Worm (Caenorhabditis elegans): ENCODE measurements around the gene taf-9.

The taf-9 gene

DNA sequence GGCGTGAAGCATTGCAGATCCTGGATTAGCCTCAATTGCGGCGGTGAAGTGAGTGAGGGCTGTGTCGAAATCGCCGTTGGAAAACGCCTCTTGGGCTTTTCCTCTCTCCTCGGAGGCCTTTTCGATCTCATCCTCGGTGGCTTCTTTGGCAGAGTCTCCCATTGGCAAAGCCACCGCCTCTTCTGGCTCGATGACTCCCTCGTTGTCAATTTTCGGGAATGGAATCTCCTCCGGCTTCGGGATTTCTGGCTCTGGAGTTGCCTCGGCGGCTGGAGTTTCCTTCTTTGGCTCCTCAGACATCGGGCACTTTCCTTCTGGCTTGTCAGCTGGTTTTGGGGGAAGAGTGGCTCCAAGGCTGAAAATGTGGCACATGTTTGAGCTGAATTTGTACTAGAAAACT is 2.4 kb upstream of the taf-9 start:
- TF ChIP-seq W03F9.2 (tag; optimal IDR thresholded peaks at IDR 0.05) (no peak), him-1 (tag; optimal IDR thresholded peaks at IDR 0.05) (no peak), dao-5 (tag; optimal IDR thresholded peaks at IDR 0.05) (no peak)

- TF ChIP-seq dao-5 (tag; optimal IDR thresholded peaks at IDR 0.05) (no peak), W03F9.2 (tag; optimal IDR thresholded peaks at IDR 0.05) (peak; percentile 84)
These were observed 1.8 kb upstream of the taf-9 start, which contains the start of gene hip-1 for ce11 chrIII:13622268-13622667. Gene hip-1, minus strand, starts transcription at chrIII:13622492.

DNA sequence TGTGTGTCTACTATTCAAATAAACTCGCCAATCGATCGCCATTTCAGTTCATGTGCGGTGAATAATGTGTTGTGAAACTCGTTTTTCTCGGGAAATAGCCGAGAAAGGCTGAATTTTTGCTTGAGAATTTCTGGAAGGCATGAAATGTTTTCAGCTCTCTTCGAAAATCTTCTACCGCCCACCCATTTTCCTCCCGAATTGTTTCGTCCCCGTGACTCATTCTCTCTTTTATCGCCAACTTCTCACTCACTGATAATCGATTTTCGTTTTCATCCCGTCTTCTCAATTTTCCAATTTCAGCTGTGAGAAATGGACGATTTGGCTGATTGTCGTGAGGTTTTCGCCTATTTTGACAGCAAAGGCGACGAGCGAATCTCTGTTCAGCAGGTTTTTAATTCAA is 1.1 kb upstream of the taf-9 start, which contains the start of gene mlc-5:
mlc-5 (plus strand) TSS at position 301 of the 400 bp plus-strand sequence.
- TF ChIP-seq W03F9.2 (tag; optimal IDR thresholded peaks at IDR 0.05) = no peak
- no peak for TF ChIP-seq dao-5 (tag; optimal IDR thresholded peaks at IDR 0.05)
- no peak for TF ChIP-seq him-1 (tag; optimal IDR thresholded peaks at IDR 0.05)

DNA sequence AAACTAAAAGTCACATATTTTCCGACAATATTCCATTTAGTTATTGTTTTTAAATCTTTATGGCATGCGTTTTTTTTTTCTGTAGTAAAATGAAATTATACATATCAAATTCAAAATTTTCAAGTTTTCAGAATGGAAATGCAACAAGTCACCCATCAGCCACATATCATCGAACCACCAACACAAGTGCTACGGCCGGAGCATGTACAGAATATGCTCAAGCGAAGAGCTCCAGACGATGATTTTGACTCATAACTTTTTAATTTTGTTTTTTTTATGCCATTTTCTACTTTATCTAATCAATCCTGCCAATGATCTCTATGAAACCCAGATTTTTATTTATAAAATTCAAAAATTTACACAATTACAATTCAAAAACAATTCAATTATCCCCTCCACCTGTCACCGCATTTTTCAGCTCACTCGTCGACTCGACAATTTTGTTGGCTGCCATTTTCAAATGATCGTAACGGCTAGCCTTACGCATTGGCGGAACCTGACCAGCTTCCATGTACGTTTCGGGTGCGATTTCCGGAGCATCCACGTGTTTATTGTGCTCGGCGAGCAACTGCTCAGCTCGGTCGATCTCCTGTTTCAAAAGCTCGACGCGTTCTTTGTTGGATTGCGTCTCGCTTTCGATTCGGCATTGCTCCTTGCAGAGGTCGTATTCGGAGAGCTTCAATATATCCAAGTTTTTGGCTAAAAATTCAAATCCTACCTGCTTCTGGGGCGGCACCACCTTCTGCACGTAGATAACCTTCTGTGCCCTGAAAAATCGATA is 1.8 kb downstream of the taf-9 start:
- TF ChIP-seq him-1 (tag; optimal IDR thresholded peaks at IDR 0.05) = no peak
- TF ChIP-seq dao-5 (tag; optimal IDR thresholded peaks at IDR 0.05) = peak; percentile 0
- no peak for TF ChIP-seq W03F9.2 (tag; optimal IDR thresholded peaks at IDR 0.05)

ce11 chrIII:13626692-13627091 is 2.6 kb downstream of the taf-9 start, which contains the start of gene T12D8.5:
Gene T12D8.5, minus strand, starts transcription at chrIII:13626786.
- no peak for TF ChIP-seq him-1 (tag; optimal IDR thresholded peaks at IDR 0.05)
- no peak for TF ChIP-seq W03F9.2 (tag; optimal IDR thresholded peaks at IDR 0.05)
- no peak for TF ChIP-seq dao-5 (tag; optimal IDR thresholded peaks at IDR 0.05)

DNA sequence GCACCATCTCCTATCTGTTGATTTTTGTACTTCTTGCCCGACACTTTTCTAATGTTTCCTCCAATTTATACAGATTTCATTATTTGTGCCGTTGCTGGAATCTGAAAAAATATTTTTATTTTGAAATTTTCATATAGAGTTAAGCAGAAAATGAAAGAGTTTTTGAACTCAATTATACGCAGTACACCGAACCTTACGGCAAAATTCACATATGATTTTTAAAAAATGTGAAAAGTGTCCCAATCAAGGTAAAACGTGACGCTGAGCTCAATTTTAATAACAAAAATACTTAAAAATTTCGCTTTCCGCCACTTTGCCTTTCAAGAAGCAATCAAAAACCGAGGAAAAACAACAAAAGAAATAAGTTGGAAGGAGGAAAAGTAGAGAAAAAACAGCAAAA is 6.6 kb downstream of the taf-9 start, which contains the start of gene arrd-17:
arrd-17 (minus strand) TSS at position 101 of the 400 bp plus-strand sequence.
- TF ChIP-seq W03F9.2 (tag; optimal IDR thresholded peaks at IDR 0.05) = no peak
- TF ChIP-seq him-1 (tag; optimal IDR thresholded peaks at IDR 0.05) = no peak
- TF ChIP-seq dao-5 (tag; optimal IDR thresholded peaks at IDR 0.05) = no peak

DNA sequence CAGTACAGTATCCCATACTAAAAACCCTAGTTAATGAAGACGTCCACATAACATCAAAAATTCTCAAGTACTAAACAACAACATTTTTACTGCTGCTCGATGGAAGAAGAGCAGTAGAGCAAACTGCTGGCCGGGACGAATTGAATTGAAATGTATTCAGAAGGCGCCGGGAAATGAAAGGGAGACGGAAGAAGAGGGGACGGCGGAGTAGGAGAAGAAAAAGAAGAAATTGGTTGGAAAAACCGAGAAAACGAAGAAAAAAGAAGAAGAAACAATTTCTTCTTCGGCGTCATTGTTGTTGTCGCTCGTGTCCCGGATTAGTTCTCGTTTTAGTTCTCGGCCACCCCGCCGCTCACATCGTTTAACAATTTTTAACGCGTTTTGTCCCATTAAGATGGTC is 9.8 kb downstream of the taf-9 start:
- TF ChIP-seq W03F9.2 (tag; optimal IDR thresholded peaks at IDR 0.05) (no peak), dao-5 (tag; optimal IDR thresholded peaks at IDR 0.05) (no peak)

DNA sequence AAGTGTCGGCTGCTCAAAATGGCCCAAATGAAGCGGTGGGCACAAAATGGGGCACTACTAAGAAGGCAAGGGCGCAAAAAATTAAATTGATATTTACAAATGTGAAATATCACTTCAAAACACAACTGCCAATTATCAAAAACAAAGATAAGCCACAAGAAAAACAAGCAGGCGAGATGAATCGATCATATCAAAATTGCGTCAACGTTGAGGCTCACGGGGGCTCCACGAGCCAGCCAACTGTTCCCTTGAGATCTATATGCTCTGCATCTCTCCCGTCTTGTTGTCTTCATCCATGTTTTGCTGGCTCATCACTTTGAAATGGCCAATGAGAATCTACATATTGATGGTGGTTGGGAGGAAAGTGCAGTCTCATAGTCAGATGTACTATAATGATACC is 11.2 kb downstream of the taf-9 start:
- TF ChIP-seq W03F9.2 (tag; optimal IDR thresholded peaks at IDR 0.05) (no peak), him-1 (tag; optimal IDR thresholded peaks at IDR 0.05) (no peak), dao-5 (tag; optimal IDR thresholded peaks at IDR 0.05) (no peak)

DNA sequence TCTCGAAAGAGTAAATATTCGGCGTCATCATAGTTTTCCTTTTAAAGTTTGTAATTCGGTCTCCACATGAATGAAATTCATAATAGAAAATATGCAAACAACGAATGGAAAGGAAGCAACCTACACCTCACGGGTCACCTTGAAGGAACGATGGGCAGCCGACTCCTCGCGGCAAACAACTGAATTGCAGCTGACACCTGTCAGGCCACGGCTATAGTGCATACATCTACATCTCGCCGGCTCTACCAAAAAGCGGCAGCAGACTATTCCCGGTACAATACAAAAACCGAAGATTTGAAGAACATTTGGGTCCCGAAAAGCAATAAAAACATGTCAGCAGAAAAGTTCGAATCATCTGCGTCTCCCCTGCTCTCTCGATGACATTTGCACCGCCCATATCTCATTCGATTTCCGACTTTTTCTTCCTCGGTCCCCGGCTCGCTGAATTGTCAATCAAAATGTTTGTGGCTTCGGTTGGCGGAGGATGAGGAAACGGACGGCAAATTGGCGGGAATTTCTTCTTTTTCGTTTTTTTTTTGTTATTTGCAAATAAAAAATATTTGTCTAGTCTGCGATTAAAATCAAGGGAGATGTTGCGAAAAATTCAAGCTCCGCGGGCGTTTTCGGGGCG is 11.8 kb downstream of the taf-9 start:
- no peak for TF ChIP-seq W03F9.2 (tag; optimal IDR thresholded peaks at IDR 0.05)
- no peak for TF ChIP-seq him-1 (tag; optimal IDR thresholded peaks at IDR 0.05)
- TF ChIP-seq dao-5 (tag; optimal IDR thresholded peaks at IDR 0.05) = no peak

ce11 chrIII:13637681-13638080 is 13.6 kb downstream of the taf-9 start:
- TF ChIP-seq W03F9.2 (tag; optimal IDR thresholded peaks at IDR 0.05) (no peak), dao-5 (tag; optimal IDR thresholded peaks at IDR 0.05) (no peak), him-1 (tag; optimal IDR thresholded peaks at IDR 0.05) (no peak)

DNA sequence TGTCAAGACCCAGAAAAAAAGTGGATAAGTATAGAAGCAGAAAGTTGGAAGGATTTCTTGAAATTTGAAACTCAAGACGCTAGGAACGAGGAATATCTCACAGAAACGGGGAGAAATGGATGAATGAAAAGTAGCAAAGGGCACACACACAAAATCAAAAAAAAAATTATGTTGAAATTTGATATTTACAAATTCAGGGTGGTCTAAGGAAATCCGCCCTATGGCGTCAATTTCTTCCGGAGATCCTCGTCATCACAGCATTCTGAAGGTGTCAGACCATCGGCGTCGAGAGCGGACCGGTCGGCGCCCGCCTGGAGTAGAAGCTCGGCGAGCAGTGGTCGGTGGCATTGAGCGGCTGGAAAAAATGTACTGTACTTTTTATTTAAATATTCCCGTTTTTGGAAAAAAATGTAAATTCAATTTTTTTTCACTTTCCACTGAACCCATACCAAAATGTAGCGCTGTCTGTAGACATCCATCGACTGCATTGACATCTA is 16.0 kb downstream of the taf-9 start:
- TF ChIP-seq him-1 (tag; optimal IDR thresholded peaks at IDR 0.05) = no peak
- TF ChIP-seq dao-5 (tag; optimal IDR thresholded peaks at IDR 0.05) = no peak
- TF ChIP-seq W03F9.2 (tag; optimal IDR thresholded peaks at IDR 0.05) = no peak

- no peak for TF ChIP-seq dao-5 (tag; optimal IDR thresholded peaks at IDR 0.05)
- TF ChIP-seq W03F9.2 (tag; optimal IDR thresholded peaks at IDR 0.05) = no peak
- no peak for TF ChIP-seq him-1 (tag; optimal IDR thresholded peaks at IDR 0.05)
These were observed 16.8 kb downstream of the taf-9 start for ce11 chrIII:13640869-13641268.

DNA sequence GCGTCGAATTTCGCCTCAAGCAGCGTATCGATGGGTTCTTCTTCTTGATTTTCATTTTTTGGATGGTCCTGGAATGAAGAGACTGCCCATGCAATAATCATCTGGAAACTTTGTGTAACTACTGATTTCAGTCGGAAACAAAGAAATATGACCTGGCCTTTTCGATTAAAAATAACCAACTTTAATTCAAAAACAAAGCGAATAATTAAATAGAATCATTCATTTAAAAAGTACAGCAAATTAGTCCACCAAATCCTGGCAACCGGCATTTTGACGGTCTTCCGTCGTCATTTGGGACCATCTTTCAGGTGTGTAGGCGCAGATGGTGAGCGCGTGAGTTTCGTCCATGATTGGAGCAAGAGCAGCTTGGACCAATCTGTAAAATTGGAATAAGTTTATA is 17.5 kb downstream of the taf-9 start, which contains the start of gene acbp-5:
acbp-5 (minus strand) TSS at position 101 of the 400 bp plus-strand sequence.
- no peak for TF ChIP-seq dao-5 (tag; optimal IDR thresholded peaks at IDR 0.05)
- no peak for TF ChIP-seq him-1 (tag; optimal IDR thresholded peaks at IDR 0.05)
- no peak for TF ChIP-seq W03F9.2 (tag; optimal IDR thresholded peaks at IDR 0.05)

DNA sequence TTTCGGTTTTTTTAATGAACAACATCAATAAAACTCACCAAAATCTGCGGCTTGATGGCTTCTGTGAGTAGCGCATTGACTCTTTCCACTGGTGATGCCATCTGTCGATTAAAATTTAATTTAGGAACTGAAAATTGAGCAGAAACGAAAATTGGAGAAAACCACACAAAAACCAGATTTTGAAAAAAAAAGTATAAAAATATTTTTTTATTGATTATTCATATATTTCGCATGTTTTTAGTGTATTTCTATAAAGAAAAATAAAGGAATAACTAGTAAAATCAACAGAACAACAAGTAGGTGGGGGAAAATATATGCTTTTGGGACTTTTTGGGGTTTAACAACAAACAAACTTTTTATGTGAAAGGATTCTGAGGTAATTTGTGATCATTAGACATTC is 18.2 kb downstream of the taf-9 start, which contains the start of gene T12D8.10:
T12D8.10 (minus strand) TSS at position 101 of the 400 bp plus-strand sequence.
- no peak for TF ChIP-seq dao-5 (tag; optimal IDR thresholded peaks at IDR 0.05)

Data from whole organism, L4/young adult.